Fruit fly (Drosophila melanogaster) whole organism, prepupa: ENCODE data around the gene sa.

Experiments used
- CG3919 ChIP-seq: fragments of 200-800 bp; sonication (Bioruptor generic); optimal IDR thresholded peaks from 3 replicates; lab custom pipeline; 2016; ENCODE audit warnings: missing biosample characterization, missing genetic modification characterization
- CG6276 ChIP-seq: fragments of 200-800 bp; sonication (Bioruptor generic); optimal IDR thresholded peaks from 2 replicates; lab custom pipeline; 2017; ENCODE audit warnings: missing biosample characterization, mild to moderate bottlenecking, missing genetic modification characterization
- CG7368 ChIP-seq: fragments of 200-800 bp; sonication (Bioruptor generic); optimal IDR thresholded peaks from 3 replicates; lab custom pipeline; 2016; ENCODE audit warnings: missing biosample characterization, missing genetic modification characterization
- cyc ChIP-seq: fragments of 200-800 bp; sonication (Bioruptor generic); optimal IDR thresholded peaks from 3 replicates; lab custom pipeline; 2016; ENCODE audit warnings: missing biosample characterization, missing genetic modification characterization

- TF ChIP-seq CG6276 (no peak), CG3919 (GFP tag; lab: Kevin White, UChicago) (no peak), cyc (GFP tag; lab: Kevin White, UChicago) (no peak), CG7368 (GFP tag; lab: Kevin White, UChicago) (no peak)
These were observed 46.7 kb downstream of the sa start, which contains the start of gene CG32440 for dm6 chr3L:21359879-21360278.
